Worm (Caenorhabditis elegans): ENCODE measurements around the gene ZC204.13.

The ZC204.13 gene

DNA sequence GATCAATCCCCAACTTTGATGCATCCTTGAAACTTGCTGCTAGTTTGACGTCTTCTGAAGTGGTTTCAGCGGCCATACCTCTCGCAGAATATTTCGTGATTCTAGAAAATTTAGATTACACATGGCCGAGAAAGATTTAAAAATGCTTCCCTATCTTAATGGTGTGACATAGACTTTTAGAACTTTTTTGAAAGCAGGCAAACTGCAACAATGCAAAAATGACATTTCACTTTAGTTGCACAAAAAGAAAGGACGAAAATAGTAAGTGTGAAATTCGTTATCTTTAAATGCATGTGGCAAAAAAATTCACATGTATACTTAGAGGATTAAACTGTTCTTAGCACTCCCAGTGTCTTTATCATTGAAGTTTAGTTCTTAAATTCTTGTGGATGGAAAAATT, 3.6 kb downstream of the ZC204.13 start, which contains the start of gene ZC204.12:
Gene ZC204.12 (minus strand): TSS at position 101 of the 400 bp plus-strand sequence.
- TF ChIP-seq bed-3 (GFP tag; optimal IDR thresholded peaks at IDR 0.05) (no peak), sptf-1 (tag; optimal IDR thresholded peaks at IDR 0.05) (no peak), ces-1 (GFP tag; optimal IDR thresholded peaks at IDR 0.05) (no peak), nhr-2 (tag; optimal IDR thresholded peaks at IDR 0.05) (no peak), elt-3 (tag; optimal IDR thresholded peaks at IDR 0.05) (no peak), mab-5 (tag; optimal IDR thresholded peaks at IDR 0.05) (no peak), unc-62 (GFP tag; optimal IDR thresholded peaks at IDR 0.05) (no peak), unc-39 (tag; optimal IDR thresholded peaks at IDR 0.05) (no peak), ceh-43 (GFP tag; optimal IDR thresholded peaks at IDR 0.05) (no peak)

- TF ChIP-seq pha-4 (tag; optimal IDR thresholded peaks at IDR 0.05) (no peak), ceh-39 (tag; optimal IDR thresholded peaks at IDR 0.05) (peak; percentile 6)
Observed at ce11 chrII:1654917-1655316, 5.9 kb downstream of the ZC204.13 start, which contains the start of gene btb-12. TSS of gene btb-12 (plus strand) at chrII:1655217.

ce11 chrII:1653397-1653796, 7.4 kb downstream of the ZC204.13 start, which contains the start of gene fbxb-15:
TSS of gene fbxb-15 (minus strand) at chrII:1653497.
- TF ChIP-seq lsy-2 (tag; optimal IDR thresholded peaks at IDR 0.05) (no peak), cnd-1 (tag; optimal IDR thresholded peaks at IDR 0.05) (no peak), ztf-11 (tag; optimal IDR thresholded peaks at IDR 0.05) (no peak), mls-2 (tag; optimal IDR thresholded peaks at IDR 0.05) (no peak), ceh-83 (GFP tag; optimal IDR thresholded peaks at IDR 0.05) (no peak), hlh-1 (tag; optimal IDR thresholded peaks at IDR 0.05) (no peak), flh-1 (GFP tag; optimal IDR thresholded peaks at IDR 0.05) (no peak), tbx-8 (GFP tag; optimal IDR thresholded peaks at IDR 0.05) (no peak), unc-62 (GFP tag; optimal IDR thresholded peaks at IDR 0.05) (no peak)

DNA sequence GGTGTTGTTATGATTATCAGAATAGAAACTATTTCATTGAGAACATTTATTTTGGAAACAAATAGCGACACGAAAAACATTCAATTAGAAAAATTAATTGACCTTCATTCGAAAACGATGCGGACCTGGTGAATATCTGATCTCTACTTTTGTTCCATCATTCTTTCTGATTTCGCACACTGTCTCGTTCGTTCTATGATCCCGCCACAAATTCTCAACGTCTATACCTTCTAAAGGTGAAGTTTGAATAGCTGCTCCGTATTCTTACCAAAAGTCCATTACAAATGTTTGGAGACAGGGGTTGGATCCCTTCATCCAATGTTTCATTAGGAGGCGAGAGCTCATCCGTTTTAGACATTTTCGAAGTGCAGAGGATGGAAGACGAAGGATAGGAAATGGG, 9.0 kb downstream of the ZC204.13 start, which contains the start of gene fbxb-16:
Gene fbxb-16 (minus strand): TSS at position 101 of the 400 bp plus-strand sequence.
- TF ChIP-seq elt-1 (tag; optimal IDR thresholded peaks at IDR 0.05; ENCODE audit: borderline replicate concordance, insufficient read depth) = no peak
- no peak for TF ChIP-seq unc-62 (GFP tag; optimal IDR thresholded peaks at IDR 0.05)
- TF ChIP-seq ceh-83 (GFP tag; optimal IDR thresholded peaks at IDR 0.05) = no peak
- no peak for TF ChIP-seq elt-3 (tag; optimal IDR thresholded peaks at IDR 0.05)
- TF ChIP-seq nhr-76 (tag; optimal IDR thresholded peaks at IDR 0.05) = no peak
- TF ChIP-seq blmp-1 (tag; optimal IDR thresholded peaks at IDR 0.05) = no peak
- TF ChIP-seq bed-3 (GFP tag; optimal IDR thresholded peaks at IDR 0.05) = no peak
- TF ChIP-seq lin-32 (GFP tag; optimal IDR thresholded peaks at IDR 0.05) = no peak
- TF ChIP-seq pha-4 (tag; optimal IDR thresholded peaks at IDR 0.05) = no peak
- TF ChIP-seq nhr-237 (tag; optimal IDR thresholded peaks at IDR 0.05) = no peak
- no peak for TF ChIP-seq nhr-28 (tag; optimal IDR thresholded peaks at IDR 0.05)
- no peak for TF ChIP-seq mep-1 (tag; optimal IDR thresholded peaks at IDR 0.05)
- TF ChIP-seq unc-120 (tag; optimal IDR thresholded peaks at IDR 0.05; ENCODE audit: poor library complexity, severe bottlenecking) = no peak

- no peak for TF ChIP-seq tbx-8 (GFP tag; optimal IDR thresholded peaks at IDR 0.05)
- TF ChIP-seq sem-2 (GFP tag; optimal IDR thresholded peaks at IDR 0.05) = no peak
- TF ChIP-seq hlh-1 (tag; optimal IDR thresholded peaks at IDR 0.05) = no peak
- no peak for TF ChIP-seq ham-2 (GFP tag; optimal IDR thresholded peaks at IDR 0.05)
- TF ChIP-seq elt-1 (tag; optimal IDR thresholded peaks at IDR 0.05; ENCODE audit: borderline replicate concordance, insufficient read depth) = no peak
- TF ChIP-seq drap-1 (GFP tag; optimal IDR thresholded peaks at IDR 0.05) = no peak
- TF ChIP-seq snpc-4 (tag; optimal IDR thresholded peaks at IDR 0.05) = no peak
- no peak for TF ChIP-seq mab-5 (tag; optimal IDR thresholded peaks at IDR 0.05)
- no peak for TF ChIP-seq blmp-1 (tag; optimal IDR thresholded peaks at IDR 0.05)
- no peak for TF ChIP-seq unc-62 (GFP tag; optimal IDR thresholded peaks at IDR 0.05)
- no peak for TF ChIP-seq unc-120 (tag; optimal IDR thresholded peaks at IDR 0.05; ENCODE audit: poor library complexity, severe bottlenecking)
- no peak for TF ChIP-seq pha-4 (tag; optimal IDR thresholded peaks at IDR 0.05)
- no peak for TF ChIP-seq ceh-39 (tag; optimal IDR thresholded peaks at IDR 0.05)
- TF ChIP-seq lin-32 (GFP tag; optimal IDR thresholded peaks at IDR 0.05) = no peak
- TF ChIP-seq nhr-12 (tag; optimal IDR thresholded peaks at IDR 0.05) = no peak
- no peak for TF ChIP-seq mep-1 (tag; optimal IDR thresholded peaks at IDR 0.05)
- TF ChIP-seq ceh-43 (GFP tag; optimal IDR thresholded peaks at IDR 0.05) = no peak
- TF ChIP-seq lin-13 (tag; optimal IDR thresholded peaks at IDR 0.05) = no peak
- no peak for TF ChIP-seq nhr-76 (tag; optimal IDR thresholded peaks at IDR 0.05)
Observed at ce11 chrII:1650502-1650901, 10.3 kb downstream of the ZC204.13 start, which contains the start of gene fbxb-20. TSS of gene fbxb-20 (minus strand) at chrII:1650602.

Measured in whole organism, mixed stage, embryonic.